Fruit fly (Drosophila melanogaster) whole organism, embryonic: ENCODE data around the gene Aatf.

ENCODE experiments used
- CG16863 ChIP-seq: fragments of 200-800 bp; sonication (Bioruptor generic); optimal IDR thresholded peaks from 3 replicates; lab custom pipeline; 2016; ENCODE audit warnings: missing biosample characterization, missing genetic modification characterization
- CG33557 ChIP-seq: fragments of 200-800 bp; sonication (Bioruptor generic); optimal IDR thresholded peaks from 2 replicates; lab custom pipeline; 2019; ENCODE audit warnings: missing biosample characterization, mild to moderate bottlenecking, missing genetic modification characterization, moderate library complexity
- Dek ChIP-seq: fragments of 200-800 bp; sonication (Bioruptor generic); optimal IDR thresholded peaks from 3 replicates; lab custom pipeline; 2019; ENCODE audit warnings: missing biosample characterization, mild to moderate bottlenecking, missing genetic modification characterization, moderate library complexity
- ERR ChIP-seq: fragments of 200-800 bp; sonication (Bioruptor generic); optimal IDR thresholded peaks from 2 replicates; lab custom pipeline; 2016; ENCODE audit warnings: missing biosample characterization, missing genetic modification characterization
- Fer2 ChIP-seq: fragments of 200-800 bp; sonication (Bioruptor generic); optimal IDR thresholded peaks from 2 replicates; lab custom pipeline; 2018; ENCODE audit warnings: missing biosample characterization, mild to moderate bottlenecking, missing genetic modification characterization, moderate library complexity
- Sry-δ ChIP-seq: fragments of 200-800 bp; sonication (Bioruptor generic); optimal IDR thresholded peaks from 2 replicates; lab custom pipeline; 2016; ENCODE audit warnings: missing biosample characterization, missing genetic modification characterization
- gfzf ChIP-seq: fragments of 200-800 bp; sonication (Bioruptor generic); optimal IDR thresholded peaks from 2 replicates; lab custom pipeline; 2016; ENCODE audit warnings: missing biosample characterization, mild to moderate bottlenecking, missing genetic modification characterization, moderate library complexity
- oc ChIP-seq: fragments of 200-800 bp; sonication (Bioruptor generic); optimal IDR thresholded peaks from 2 replicates; lab custom pipeline; 2018; ENCODE audit warnings: missing biosample characterization, mild to moderate bottlenecking, missing genetic modification characterization, moderate library complexity
- phol ChIP-seq: fragments of 200-800 bp; sonication (Bioruptor generic); optimal IDR thresholded peaks from 3 replicates; lab custom pipeline; 2018; ENCODE audit warnings: missing biosample characterization, mild to moderate bottlenecking, missing genetic modification characterization, moderate library complexity
- sima ChIP-seq: fragments of 200-800 bp; sonication (Bioruptor generic); optimal IDR thresholded peaks from 2 replicates; lab custom pipeline; 2016; ENCODE audit warnings: missing biosample characterization, missing genetic modification characterization
- tx ChIP-seq: fragments of 200-800 bp; sonication (Bioruptor generic); optimal IDR thresholded peaks from 2 replicates; lab custom pipeline; 2016; ENCODE audit warnings: missing biosample characterization, missing genetic modification characterization
- zf30C ChIP-seq: fragments of 200-800 bp; sonication (Bioruptor generic); optimal IDR thresholded peaks from 3 replicates; lab custom pipeline; 2018; ENCODE audit warnings: missing biosample characterization, mild to moderate bottlenecking, missing genetic modification characterization

DNA sequence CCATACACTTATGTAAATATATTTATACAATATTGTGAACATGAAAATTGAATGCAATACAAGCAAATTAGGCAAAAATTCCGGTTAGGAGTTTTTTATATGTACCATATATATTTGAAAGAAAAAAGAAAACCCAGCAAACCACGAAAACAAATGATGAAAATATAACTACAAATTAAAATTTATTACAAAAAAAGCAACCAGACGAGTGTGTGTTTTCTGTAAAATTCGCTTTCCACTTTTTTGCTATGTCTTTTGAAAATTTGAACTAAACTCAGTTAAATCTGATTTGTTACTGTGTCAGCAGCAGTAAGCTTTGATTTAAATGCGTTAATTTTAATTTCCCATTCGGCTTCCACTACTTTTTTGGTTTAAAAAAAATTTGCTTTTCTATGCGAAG lies 15.1 kb downstream of the Aatf start, which contains the start of gene TTLL3B:
- TF ChIP-seq oc, result no peak
- no peak for TF ChIP-seq Dek
- no peak for TF ChIP-seq phol (tag; lab: Kevin White, UChicago)
- no peak for TF ChIP-seq CG33557 (GFP tag; lab: Kevin White, UChicago)
- TF ChIP-seq gfzf, result no peak
- no peak for TF ChIP-seq sima (GFP tag; lab: Kevin White, UChicago)
- no peak for TF ChIP-seq Fer2
- TF ChIP-seq Sry-δ, result no peak
- TF ChIP-seq tx (GFP tag; lab: Kevin White, UChicago), result no peak
- no peak for TF ChIP-seq zf30C
- no peak for TF ChIP-seq ERR (GFP tag; lab: Kevin White, UChicago)
- TF ChIP-seq CG16863 (GFP tag; lab: Kevin White, UChicago), result no peak
